Worm (Caenorhabditis elegans) whole organism, early embryonic: ENCODE data around the gene R05G6.3.

Experiments used
- B0310.2 ChIP-seq: sonication (generic microtip); optimal IDR thresholded peaks from 2 replicates; lab custom pipeline; 2016; ENCODE audit warnings: mild to moderate bottlenecking, missing genetic modification characterization, missing compliant biosample characterization
- F13C5.2 ChIP-seq: sonication (generic microtip); optimal IDR thresholded peaks from 2 replicates; lab custom pipeline; 2017; ENCODE audit warnings: mild to moderate bottlenecking, missing genetic modification characterization, inconsistent platforms, missing compliant biosample characterization
- aly-1 ChIP-seq: sonication (generic microtip); optimal IDR thresholded peaks from 2 replicates; lab custom pipeline; 2016; ENCODE audit warnings: missing genetic modification characterization, missing compliant biosample characterization
- ama-1 ChIP-seq: fragments of 150-350 bp; optimal IDR thresholded peaks from 2 replicates; lab custom pipeline; 2014
- ceh-13 ChIP-seq: fragments of 200-800 bp; sonication (Bioruptor generic); optimal IDR thresholded peaks from 2 replicates; lab custom pipeline; 2018; ENCODE audit warnings: mild to moderate bottlenecking, missing genetic modification characterization, missing compliant biosample characterization
- ceh-36 ChIP-seq: sonication (generic microtip); optimal IDR thresholded peaks from 2 replicates; lab custom pipeline; 2016; ENCODE audit warnings: missing genetic modification characterization, inconsistent platforms, missing compliant biosample characterization
- ets-7 ChIP-seq: sonication (generic microtip); optimal IDR thresholded peaks from 2 replicates; lab custom pipeline; 2016; ENCODE audit warnings: missing genotype, missing genetic modification characterization, missing compliant biosample characterization
- flt-1 ChIP-seq: fragments of 200-800 bp; sonication (Bioruptor generic); IDR thresholded peaks from 2 replicates; pipeline ENCODE4 v1.3.6; 2022; ENCODE audit warnings: missing genetic modification characterization, missing compliant biosample characterization
- hmbx-1 ChIP-seq: sonication (generic microtip); optimal IDR thresholded peaks from 2 replicates; lab custom pipeline; 2016; ENCODE audit warnings: mild to moderate bottlenecking, missing genetic modification characterization, missing compliant biosample characterization
- hmg-4 ChIP-seq: fragments of 200-800 bp; sonication (Bioruptor generic); optimal IDR thresholded peaks from 2 replicates; lab custom pipeline; 2018; ENCODE audit warnings: mild to moderate bottlenecking, missing genetic modification characterization, missing compliant biosample characterization
- hnd-1 ChIP-seq: sonication (generic microtip); optimal IDR thresholded peaks from 2 replicates; lab custom pipeline; 2016; ENCODE audit warnings: missing genetic modification characterization, missing compliant biosample characterization
- pes-1 ChIP-seq: fragments of 200-800 bp; sonication (Bioruptor generic); IDR thresholded peaks from 2 replicates; pipeline ENCODE4 v1.3.6; 2022; ENCODE audit warnings: missing genetic modification reagents, missing genetic modification characterization, missing compliant biosample characterization
- scrt-1 ChIP-seq: fragments of 200-800 bp; sonication (Bioruptor generic); IDR thresholded peaks from 2 replicates; pipeline ENCODE4 v1.3.6; 2022; ENCODE audit warnings: missing genetic modification characterization, missing compliant biosample characterization
- sea-1 ChIP-seq: fragments of 200-800 bp; sonication (Bioruptor generic); conservative IDR thresholded peaks from 2 replicates; pipeline ENCODE4 v1.3.6; 2022; ENCODE audit warnings: missing genetic modification characterization, missing compliant biosample characterization
- tbx-11 ChIP-seq: fragments of 200-800 bp; sonication (Bioruptor generic); IDR thresholded peaks from 2 replicates; pipeline ENCODE4 v1.3.6; 2022; ENCODE audit warnings: missing genetic modification characterization, missing compliant biosample characterization
- tbx-37 ChIP-seq: fragments of 200-800 bp; sonication (Bioruptor generic); conservative IDR thresholded peaks from 2 replicates; pipeline ENCODE4 v1.3.6; 2022; ENCODE audit warnings: missing genetic modification reagents, missing genetic modification characterization, missing compliant biosample characterization
- tra-4 ChIP-seq: sonication (generic microtip); optimal IDR thresholded peaks from 2 replicates; lab custom pipeline; 2017; ENCODE audit warnings: missing genetic modification characterization, missing compliant biosample characterization

R05G6.3 gene

ce11 chrIV:7477197-7477596 lies 39.2 kb upstream of the R05G6.3 start, which contains the start of gene pycr-4:
pycr-4 (minus strand) TSS chrIV:7477297.
- TF ChIP-seq tra-4 (tag; lab: Kevin White, UChicago) (no peak), hmbx-1 (no peak)

- no peak for TF ChIP-seq sea-1 (GFP tag; lab: Robert Waterston, UW)
- no peak for TF ChIP-seq ceh-36 (tag; lab: Kevin White, UChicago)
- no peak for TF ChIP-seq hmg-4 (GFP tag; lab: Kevin White, UChicago)
- TF ChIP-seq hnd-1: no peak
- no peak for TF ChIP-seq pes-1 (GFP tag; lab: Robert Waterston, UW)
- no peak for TF ChIP-seq ceh-13 (GFP tag; lab: Kevin White, UChicago)
- no peak for TF ChIP-seq tbx-11
- no peak for TF ChIP-seq ets-7 (tag; lab: Kevin White, UChicago)
- TF ChIP-seq aly-1 (tag; lab: Kevin White, UChicago): no peak
- TF ChIP-seq ama-1 (lab: Kevin White, UChicago): no peak
- no peak for TF ChIP-seq hmbx-1
- no peak for TF ChIP-seq scrt-1 (GFP tag; lab: Robert Waterston, UW)
- TF ChIP-seq tbx-37: no peak
- no peak for TF ChIP-seq F13C5.2 (tag; lab: Kevin White, UChicago)
- no peak for TF ChIP-seq B0310.2
- no peak for TF ChIP-seq tra-4 (tag; lab: Kevin White, UChicago)
Observed at ce11 chrIV:7477697-7478096, 38.7 kb upstream of the R05G6.3 start.

ce11 chrIV:7478134-7478533 lies 38.2 kb upstream of the R05G6.3 start, which contains the start of gene rod-1:
rod-1 (plus strand) TSS chrIV:7478452.
- TF ChIP-seq hnd-1: no peak
- no peak for TF ChIP-seq ets-7 (tag; lab: Kevin White, UChicago)
- TF ChIP-seq scrt-1 (GFP tag; lab: Robert Waterston, UW): no peak
- TF ChIP-seq ama-1 (lab: Kevin White, UChicago): no peak
- no peak for TF ChIP-seq B0310.2
- TF ChIP-seq F13C5.2 (tag; lab: Kevin White, UChicago): no peak
- no peak for TF ChIP-seq aly-1 (tag; lab: Kevin White, UChicago)
- TF ChIP-seq pes-1 (GFP tag; lab: Robert Waterston, UW): no peak
- TF ChIP-seq ceh-36 (tag; lab: Kevin White, UChicago): no peak

- TF ChIP-seq tbx-11 (peak; percentile 8; the same call in 1 of the 2 replicates), sea-1 (GFP tag; lab: Robert Waterston, UW) (peak; percentile 76), ama-1 (lab: Kevin White, UChicago) (peak; percentile 69), flt-1 (GFP tag; lab: Robert Waterston, UW) (peak; percentile 39; the same call in 1 of the 2 replicates), aly-1 (tag; lab: Kevin White, UChicago) (peak; percentile 39)
Observed at ce11 chrIV:7485565-7486200, 30.7 kb upstream of the R05G6.3 start.

ce11 chrIV:7486201-7486947 lies 30.0 kb upstream of the R05G6.3 start, which contains the start of the genes his-61 and his-62:
his-61 (minus strand) TSS chrIV:7486217.
his-62 (plus strand) TSS chrIV:7486545.
- TF ChIP-seq B0310.2: peak; percentile 46
- TF ChIP-seq F13C5.2 (tag; lab: Kevin White, UChicago): peak; percentile 52
- 0 out of 2 replicates have a peak, but pooled peaks have one; percentile 4 for TF ChIP-seq pes-1 (GFP tag; lab: Robert Waterston, UW)
- no peak for TF ChIP-seq tbx-11
- TF ChIP-seq tra-4 (tag; lab: Kevin White, UChicago): peak; percentile 20
- TF ChIP-seq ama-1 (lab: Kevin White, UChicago): peak; percentile 95
- TF ChIP-seq hmg-4 (GFP tag; lab: Kevin White, UChicago): peak; percentile 36
- TF ChIP-seq aly-1 (tag; lab: Kevin White, UChicago): peak; percentile 79
- peak; percentile 31 for TF ChIP-seq ceh-36 (tag; lab: Kevin White, UChicago)
- TF ChIP-seq ceh-13 (GFP tag; lab: Kevin White, UChicago): no peak
- no peak for TF ChIP-seq hnd-1

ce11 chrIV:7487554-7488456 lies 28.5 kb upstream of the R05G6.3 start, which contains the start of the genes his-60 and his-59:
his-60 (minus strand) TSS chrIV:7487992.
his-59 (plus strand) TSS chrIV:7488249.
- peak; percentile 76 for TF ChIP-seq tra-4 (tag; lab: Kevin White, UChicago)
- peak; percentile 77 for TF ChIP-seq ceh-36 (tag; lab: Kevin White, UChicago)
- no peak for TF ChIP-seq tbx-37
- TF ChIP-seq ama-1 (lab: Kevin White, UChicago): peak; percentile 98
- TF ChIP-seq scrt-1 (GFP tag; lab: Robert Waterston, UW): 0 out of 2 replicates have a peak, but pooled peaks have one; percentile 45
- no peak for TF ChIP-seq hnd-1
- peak; percentile 84 for TF ChIP-seq pes-1 (GFP tag; lab: Robert Waterston, UW)
- peak; percentile 45 for TF ChIP-seq ceh-13 (GFP tag; lab: Kevin White, UChicago)
- peak; percentile 79 for TF ChIP-seq sea-1 (GFP tag; lab: Robert Waterston, UW)
- TF ChIP-seq hmg-4 (GFP tag; lab: Kevin White, UChicago): peak; percentile 56
- no peak for TF ChIP-seq ets-7 (tag; lab: Kevin White, UChicago)
- TF ChIP-seq flt-1 (GFP tag; lab: Robert Waterston, UW): peak; percentile 58
- TF ChIP-seq tbx-11: no peak; the same call in 1 of the 2 replicates
- TF ChIP-seq hmbx-1: peak; percentile 70
- peak; percentile 67 for TF ChIP-seq B0310.2
- peak; percentile 98 for TF ChIP-seq aly-1 (tag; lab: Kevin White, UChicago)
- TF ChIP-seq F13C5.2 (tag; lab: Kevin White, UChicago): peak; percentile 47
